Fruit fly (Drosophila melanogaster) whole organism, embryonic: ENCODE data around the gene SP1173.

Source experiments
- Ada2b ChIP-seq: fragments of 200-800 bp; sonication (Bioruptor generic); IDR thresholded peaks from 2 replicates; pipeline ENCODE4 v1.3.6; 2022; ENCODE audit warnings: missing biosample characterization, missing genetic modification characterization
- Bgb ChIP-seq: fragments of 200-800 bp; sonication (Bioruptor generic); IDR thresholded peaks from 2 replicates; pipeline ENCODE4 v1.3.6; 2022; ENCODE audit warnings: missing biosample characterization, missing genetic modification characterization; ENCODE audit not compliant: partially characterized antibody
- CG10431 ChIP-seq: fragments of 200-800 bp; sonication (Bioruptor generic); optimal IDR thresholded peaks from 3 replicates; lab custom pipeline; 2018; ENCODE audit warnings: missing biosample characterization, mild to moderate bottlenecking, missing genetic modification characterization
- CG10462 ChIP-seq: fragments of 200-800 bp; sonication (Bioruptor generic); optimal IDR thresholded peaks from 2 replicates; lab custom pipeline; 2016; ENCODE audit warnings: missing biosample characterization, missing genetic modification characterization
- CG11085 ChIP-seq: fragments of 200-800 bp; sonication (Bioruptor generic); IDR thresholded peaks from 2 replicates; pipeline ENCODE4 v1.3.6; 2022; ENCODE audit warnings: missing biosample characterization, missing genetic modification characterization
- CG12071 ChIP-seq: fragments of 200-800 bp; sonication (Bioruptor generic); optimal IDR thresholded peaks from 3 replicates; lab custom pipeline; 2018; ENCODE audit warnings: missing biosample characterization, mild to moderate bottlenecking, missing genetic modification characterization
- CG1233 ChIP-seq: fragments of 200-800 bp; sonication (Bioruptor generic); optimal IDR thresholded peaks from 4 replicates; lab custom pipeline; 2018; ENCODE audit warnings: missing biosample characterization, mild to moderate bottlenecking, missing genetic modification characterization
- CG13123 ChIP-seq: fragments of 200-800 bp; sonication (Bioruptor generic); optimal IDR thresholded peaks from 2 replicates; lab custom pipeline; 2016; ENCODE audit warnings: missing biosample characterization, missing genetic modification characterization
- CG13287 ChIP-seq: fragments of 200-800 bp; sonication (Bioruptor generic); IDR thresholded peaks from 2 replicates; pipeline ENCODE4 v1.3.6; 2022; ENCODE audit warnings: missing biosample characterization, missing genetic modification characterization; ENCODE audit not compliant: partially characterized antibody
- CG14667 ChIP-seq: fragments of 200-800 bp; sonication (Bioruptor generic); IDR thresholded peaks from 2 replicates; pipeline ENCODE4 v1.3.6; 2022; ENCODE audit warnings: missing biosample characterization, missing genetic modification characterization
- CG17361 ChIP-seq: fragments of 200-800 bp; sonication (Bioruptor generic); IDR thresholded peaks from 3 replicates; pipeline ENCODE4 v1.3.6; 2022; ENCODE audit warnings: missing biosample characterization, missing genetic modification characterization
- CG17612 ChIP-seq: fragments of 200-800 bp; sonication (Bioruptor generic); IDR thresholded peaks from 2 replicates; pipeline ENCODE4 v1.3.6; 2022; ENCODE audit warnings: missing biosample characterization, missing genetic modification characterization
- CG31388 ChIP-seq: fragments of 200-800 bp; sonication (Bioruptor generic); optimal IDR thresholded peaks from 2 replicates; lab custom pipeline; 2016; ENCODE audit warnings: missing biosample characterization, missing genetic modification characterization
- CG32767 ChIP-seq: fragments of 200-800 bp; sonication (Bioruptor generic); IDR thresholded peaks from 2 replicates; pipeline ENCODE4 v1.3.6; 2022; ENCODE audit warnings: missing biosample characterization, missing genetic modification characterization
- CG4360 ChIP-seq: fragments of 200-800 bp; sonication (Bioruptor generic); IDR thresholded peaks from 2 replicates; pipeline ENCODE4 v1.3.6; 2022; ENCODE audit warnings: missing biosample characterization, missing genetic modification characterization
- CG7271 ChIP-seq: fragments of 200-800 bp; sonication (Bioruptor generic); optimal IDR thresholded peaks from 2 replicates; lab custom pipeline; 2018; ENCODE audit warnings: missing biosample characterization, mild to moderate bottlenecking, missing genetic modification characterization, moderate library complexity
- CG7372 ChIP-seq: fragments of 200-800 bp; sonication (Bioruptor generic); IDR thresholded peaks from 2 replicates; pipeline ENCODE4 v1.3.6; 2022; ENCODE audit warnings: missing biosample characterization, missing genetic modification characterization
- CG7786 ChIP-seq: fragments of 200-800 bp; sonication (Bioruptor generic); optimal IDR thresholded peaks from 2 replicates; lab custom pipeline; 2016; ENCODE audit warnings: missing biosample characterization, missing genetic modification characterization
- CG9932 ChIP-seq: fragments of 200-800 bp; sonication (Bioruptor generic); IDR thresholded peaks from 2 replicates; pipeline ENCODE4 v1.3.6; 2022; ENCODE audit warnings: missing biosample characterization, missing genetic modification characterization
- CrebB ChIP-seq: fragments of 200-800 bp; sonication (Bioruptor generic); optimal IDR thresholded peaks from 3 replicates; lab custom pipeline; 2018; ENCODE audit warnings: missing biosample characterization, mild to moderate bottlenecking, missing genetic modification characterization
- Dbx ChIP-seq: fragments of 200-800 bp; sonication (Bioruptor generic); IDR thresholded peaks from 3 replicates; pipeline ENCODE4 v1.3.6; 2022; ENCODE audit warnings: missing biosample characterization, missing genetic modification characterization
- Doc2 ChIP-seq: fragments of 200-800 bp; sonication (Bioruptor generic); IDR thresholded peaks from 2 replicates; pipeline ENCODE4 v1.3.6; 2022; ENCODE audit warnings: missing biosample characterization, missing genetic modification characterization
- E2f2 ChIP-seq: fragments of 200-800 bp; sonication (Bioruptor generic); IDR thresholded peaks from 2 replicates; pipeline ENCODE4 v1.3.6; 2022; ENCODE audit warnings: missing biosample characterization, missing genetic modification characterization
- Eip74EF ChIP-seq, 2 experiments: fragments of 200-800 bp in 1 of 2; fragments of >200 bp in 1 of 2; sonication (Bioruptor generic) in 1 of 2; optimal IDR thresholded peaks; 2 replicates each; lab custom pipeline; 2017 to 2019; ENCODE audit warnings: missing biosample characterization in 2 of 2, missing genetic modification characterization in 2 of 2, mild to moderate bottlenecking in 1 of 2, moderate library complexity in 1 of 2
- Fer2 ChIP-seq: fragments of 200-800 bp; sonication (Bioruptor generic); optimal IDR thresholded peaks from 2 replicates; lab custom pipeline; 2018; ENCODE audit warnings: missing biosample characterization, mild to moderate bottlenecking, missing genetic modification characterization, moderate library complexity
- Hmx ChIP-seq: fragments of 200-800 bp; sonication (Bioruptor generic); optimal IDR thresholded peaks from 2 replicates; lab custom pipeline; 2016; ENCODE audit warnings: missing biosample characterization, missing genetic modification characterization
- Hr3 ChIP-seq: fragments of 200-800 bp; sonication (Bioruptor generic); optimal IDR thresholded peaks from 3 replicates; lab custom pipeline; 2016; ENCODE audit warnings: missing biosample characterization, missing genetic modification characterization
- Lhr ChIP-seq: fragments of 200-800 bp; sonication (Bioruptor generic); optimal IDR thresholded peaks from 3 replicates; lab custom pipeline; 2017; ENCODE audit warnings: mild to moderate bottlenecking, missing biosample characterization, missing genetic modification reagents, missing genetic modification characterization
- NC2α ChIP-seq: fragments of 200-800 bp; sonication (Bioruptor generic); optimal IDR thresholded peaks from 2 replicates; lab custom pipeline; 2016; ENCODE audit warnings: missing biosample characterization, missing genetic modification characterization
- Oli ChIP-seq: fragments of 200-800 bp; sonication (Bioruptor generic); optimal IDR thresholded peaks from 2 replicates; lab custom pipeline; 2018; ENCODE audit warnings: missing biosample characterization, mild to moderate bottlenecking, missing genetic modification characterization, moderate library complexity
- al ChIP-seq: fragments of 200-800 bp; sonication (Bioruptor generic); IDR thresholded peaks from 2 replicates; pipeline ENCODE4 v1.3.6; 2022; ENCODE audit warnings: missing biosample characterization, missing genetic modification characterization
- bab2 ChIP-seq: fragments of 200-800 bp; sonication (Bioruptor generic); optimal IDR thresholded peaks from 2 replicates; lab custom pipeline; 2016; ENCODE audit warnings: missing biosample characterization, missing genetic modification characterization
- btn ChIP-seq: fragments of 200-800 bp; sonication (Bioruptor generic); optimal IDR thresholded peaks from 2 replicates; lab custom pipeline; 2016; ENCODE audit warnings: missing biosample characterization, missing genetic modification characterization
- chif ChIP-seq, 2 experiments: fragments of 200-800 bp; sonication (Bioruptor generic); optimal IDR thresholded peaks; 3 replicates each; lab custom pipeline; 2016; ENCODE audit warnings: missing biosample characterization in 2 of 2, missing genetic modification characterization in 2 of 2
- croc ChIP-seq: fragments of 200-800 bp; sonication (Bioruptor generic); conservative IDR thresholded peaks from 3 replicates; pipeline ENCODE4 v1.3.6; 2022; ENCODE audit warnings: missing biosample characterization, missing genetic modification characterization
- crol ChIP-seq: fragments of 200-800 bp; sonication (Bioruptor generic); IDR thresholded peaks from 2 replicates; pipeline ENCODE4 v1.3.6; 2022; ENCODE audit warnings: missing biosample characterization, missing genetic modification characterization
- crp ChIP-seq, 2 experiments: fragments of 200-800 bp; sonication (Bioruptor generic); optimal IDR thresholded peaks; 2 replicates in 1 of 2; 3 replicates in 1 of 2; lab custom pipeline; 2017; ENCODE audit warnings: missing biosample characterization in 2 of 2, missing genetic modification characterization in 2 of 2, mild to moderate bottlenecking in 1 of 2, moderate library complexity in 1 of 2
- dysf ChIP-seq: fragments of 200-800 bp; sonication (Bioruptor generic); IDR thresholded peaks from 3 replicates; pipeline ENCODE4 v1.3.6; 2022; ENCODE audit warnings: missing biosample characterization, missing genetic modification characterization
- gem ChIP-seq: fragments of 200-800 bp; sonication (Bioruptor generic); optimal IDR thresholded peaks from 2 replicates; lab custom pipeline; 2019; ENCODE audit warnings: missing biosample characterization, mild to moderate bottlenecking, missing genetic modification characterization, moderate library complexity
- h ChIP-seq: fragments of >200 bp; optimal IDR thresholded peaks from 2 replicates; lab custom pipeline; 2017
- kah ChIP-seq: fragments of 200-800 bp; sonication (Bioruptor generic); optimal IDR thresholded peaks from 2 replicates; lab custom pipeline; 2018; ENCODE audit warnings: missing biosample characterization, mild to moderate bottlenecking, missing genetic modification characterization
- pho ChIP-seq: fragments of 200-800 bp; sonication (Bioruptor generic); optimal IDR thresholded peaks from 2 replicates; lab custom pipeline; 2016; ENCODE audit warnings: missing biosample characterization, missing genetic modification characterization
- phol ChIP-seq: fragments of 200-800 bp; sonication (Bioruptor generic); optimal IDR thresholded peaks from 3 replicates; lab custom pipeline; 2018; ENCODE audit warnings: missing biosample characterization, mild to moderate bottlenecking, missing genetic modification characterization, moderate library complexity
- repo ChIP-seq: fragments of 200-800 bp; sonication (Bioruptor generic); optimal IDR thresholded peaks from 2 replicates; lab custom pipeline; 2016; ENCODE audit warnings: missing biosample characterization, missing genetic modification characterization
- sens ChIP-seq: fragments of 200-800 bp; sonication (Bioruptor generic); peaks from one replicate; lab custom pipeline; 2016; ENCODE audit warnings: missing biosample characterization, missing genetic modification characterization
- ssp ChIP-seq: fragments of 200-800 bp; sonication (Bioruptor generic); IDR thresholded peaks from 2 replicates; pipeline ENCODE4 v1.3.6; 2022; ENCODE audit warnings: missing biosample characterization, missing genetic modification characterization
- tio ChIP-seq: fragments of 200-800 bp; sonication (Bioruptor generic); optimal IDR thresholded peaks from 2 replicates; lab custom pipeline; 2017; ENCODE audit warnings: missing biosample characterization, missing genetic modification characterization, inconsistent platforms
- tll ChIP-seq, 2 experiments: fragments of 200-800 bp in 1 of 2; fragments of >200 bp in 1 of 2; sonication (Bioruptor generic) in 1 of 2; optimal IDR thresholded peaks; 2 replicates each; lab custom pipeline; 2017 to 2019; ENCODE audit warnings: missing biosample characterization in 2 of 2, missing genetic modification characterization in 2 of 2, mild to moderate bottlenecking in 1 of 2, moderate library complexity in 1 of 2
- zen ChIP-seq: fragments of 200-800 bp; sonication (Bioruptor generic); optimal IDR thresholded peaks from 3 replicates; lab custom pipeline; 2018; ENCODE audit warnings: missing biosample characterization, mild to moderate bottlenecking, missing genetic modification characterization, moderate library complexity

The SP1173 gene

dm6 chr3L:6752278-6753096 lies 49.2 kb upstream of the SP1173 start, which contains the start of the genes velo and Sbds (continued):
- no peak for TF ChIP-seq pho (GFP tag; lab: Kevin White, UChicago)
- TF ChIP-seq tll (GFP tag; optimal IDR thresholded peaks at IDR 0.05; lab: Kevin White, UChicago), result peak in 1 of 2 experiments; percentile 4
- TF ChIP-seq Bgb (GFP tag; lab: Robert Waterston, UW), result peak; percentile 70
- TF ChIP-seq CG9932 (GFP tag; lab: Robert Waterston, UW), result peak; percentile 74
- TF ChIP-seq CG7271 (tag; lab: Kevin White, UChicago), result no peak
- TF ChIP-seq Fer2 (tag; lab: Kevin White, UChicago), result peak; percentile 42
- peak in 1 of 2 experiments; percentile 83 for TF ChIP-seq crp (GFP tag; optimal IDR thresholded peaks at IDR 0.05; lab: Kevin White, UChicago)
- TF ChIP-seq CG11085, result no peak
- no peak for TF ChIP-seq CG12071
- peak; percentile 42; the same call in 1 of the 2 replicates for TF ChIP-seq E2f2 (GFP tag; lab: Robert Waterston, UW)
- peak; percentile 100 for TF ChIP-seq CG10431 (GFP tag; lab: Kevin White, UChicago)
- TF ChIP-seq CG1233 (GFP tag; lab: Kevin White, UChicago), result peak; percentile 9
- no peak for TF ChIP-seq Doc2 (GFP tag; lab: Robert Waterston, UW)
- TF ChIP-seq Hmx (GFP tag; lab: Kevin White, UChicago), result no peak
- TF ChIP-seq CG17361, result 0 out of 3 replicates have a peak, but pooled peaks have one; percentile 41
- peak; percentile 93 for TF ChIP-seq CG4360 (GFP tag; lab: Robert Waterston, UW)
- peak; percentile 15 for TF ChIP-seq CG7786 (GFP tag; lab: Kevin White, UChicago)
- no peak for TF ChIP-seq al
- TF ChIP-seq phol (tag; lab: Kevin White, UChicago), result peak; percentile 99
- TF ChIP-seq CG31388 (GFP tag; lab: Kevin White, UChicago), result no peak
- no peak for TF ChIP-seq Oli (tag; lab: Kevin White, UChicago)
- TF ChIP-seq tio, result no peak
- no peak for TF ChIP-seq CrebB (tag; lab: Kevin White, UChicago)
- TF ChIP-seq Hr3 (GFP tag; lab: Kevin White, UChicago), result peak; percentile 9
- peak; percentile 38 for TF ChIP-seq Lhr
- 0 out of 3 replicates have a peak, but pooled peaks have one; percentile 30 for TF ChIP-seq dysf (GFP tag; lab: Robert Waterston, UW)
- TF ChIP-seq CG13287 (GFP tag; lab: Robert Waterston, UW), result peak; percentile 78
- TF ChIP-seq Eip74EF (GFP tag; optimal IDR thresholded peaks at IDR 0.05; lab: Kevin White, UChicago), result no peak
- TF ChIP-seq NC2α (GFP tag; lab: Kevin White, UChicago), result no peak
- TF ChIP-seq repo (GFP tag; lab: Kevin White, UChicago), result no peak
- TF ChIP-seq sens (GFP tag; lab: Kevin White, UChicago), result peak; percentile 53
- TF ChIP-seq Dbx (GFP tag; lab: Robert Waterston, UW), result peak; percentile 42; the same call in 2 of the 3 replicates
- no peak for TF ChIP-seq btn (GFP tag; lab: Kevin White, UChicago)
- TF ChIP-seq chif (GFP tag; optimal IDR thresholded peaks at IDR 0.05; lab: Kevin White, UChicago), result no peak
- peak; percentile 72 for TF ChIP-seq gem (tag; lab: Kevin White, UChicago)
- TF ChIP-seq CG32767 (GFP tag; lab: Robert Waterston, UW), result no peak
- no peak for TF ChIP-seq bab2 (GFP tag; lab: Kevin White, UChicago)
- peak; percentile 42; the same call in 1 of the 2 replicates for TF ChIP-seq CG7372 (GFP tag; lab: Robert Waterston, UW)
- TF ChIP-seq zen (tag; lab: Kevin White, UChicago), result peak; percentile 19
- TF ChIP-seq CG10462, result no peak
- no peak for TF ChIP-seq ssp (GFP tag; lab: Robert Waterston, UW)
- TF ChIP-seq h, result no peak
- TF ChIP-seq CG14667, result 0 out of 2 replicates have a peak, but pooled peaks have one; percentile 39
- no peak for TF ChIP-seq CG13123
- TF ChIP-seq croc (GFP tag; lab: Robert Waterston, UW), result no peak
- no peak for TF ChIP-seq CG17612 (GFP tag; lab: Robert Waterston, UW)
- peak; percentile 52 for TF ChIP-seq crol (GFP tag; lab: Robert Waterston, UW)
- TF ChIP-seq Ada2b (GFP tag; lab: Robert Waterston, UW), result no peak
- TF ChIP-seq kah (GFP tag; lab: Kevin White, UChicago), result no peak
